Fruit fly (Drosophila melanogaster) whole organism, embryonic: ENCODE results near the gene HP1e.

Source experiments
- Atf-2 ChIP-seq: fragments of 200-800 bp; sonication (Bioruptor generic); optimal IDR thresholded peaks from 2 replicates; lab custom pipeline; 2016; ENCODE audit warnings: missing biosample characterization, missing genetic modification characterization
- Atf3 ChIP-seq: fragments of 200-800 bp; sonication (Bioruptor generic); optimal IDR thresholded peaks from 3 replicates; lab custom pipeline; 2016; ENCODE audit warnings: missing biosample characterization, missing genetic modification characterization
- CG12155 ChIP-seq: fragments of 200-800 bp; sonication (Bioruptor generic); optimal IDR thresholded peaks from 3 replicates; lab custom pipeline; 2016; ENCODE audit warnings: missing biosample characterization, missing genetic modification characterization
- CG12219 ChIP-seq: fragments of 200-800 bp; sonication (Bioruptor generic); optimal IDR thresholded peaks from 3 replicates; lab custom pipeline; 2018; ENCODE audit warnings: missing biosample characterization, mild to moderate bottlenecking, missing genetic modification characterization
- CG12299 ChIP-seq: fragments of 200-800 bp; sonication (Bioruptor generic); optimal IDR thresholded peaks from 2 replicates; lab custom pipeline; 2018; ENCODE audit warnings: missing biosample characterization, mild to moderate bottlenecking, missing genetic modification characterization
- CG1233 ChIP-seq: fragments of 200-800 bp; sonication (Bioruptor generic); optimal IDR thresholded peaks from 4 replicates; lab custom pipeline; 2018; ENCODE audit warnings: missing biosample characterization, mild to moderate bottlenecking, missing genetic modification characterization
- CG14050 ChIP-seq: fragments of 200-800 bp; sonication (Bioruptor generic); IDR thresholded peaks from 3 replicates; pipeline ENCODE4 v1.3.6; 2022; ENCODE audit warnings: missing biosample characterization, missing genetic modification characterization
- CG15073 ChIP-seq: fragments of 200-800 bp; sonication (Bioruptor generic); optimal IDR thresholded peaks from 2 replicates; lab custom pipeline; 2016; ENCODE audit warnings: missing biosample characterization, missing genetic modification characterization
- CG15269 ChIP-seq: fragments of 200-800 bp; sonication (Bioruptor generic); optimal IDR thresholded peaks from 2 replicates; lab custom pipeline; 2018; ENCODE audit warnings: missing biosample characterization, mild to moderate bottlenecking, missing genetic modification characterization, moderate library complexity
- CG2120 ChIP-seq: fragments of 200-800 bp; sonication (Bioruptor generic); optimal IDR thresholded peaks from 3 replicates; lab custom pipeline; 2016; ENCODE audit warnings: missing biosample characterization, missing genetic modification characterization
- CG30431 ChIP-seq: fragments of 200-800 bp; sonication (Bioruptor generic); optimal IDR thresholded peaks from 2 replicates; lab custom pipeline; 2017; ENCODE audit warnings: missing biosample characterization, missing genetic modification characterization
- CG4404 ChIP-seq: fragments of 200-800 bp; sonication (Bioruptor generic); IDR thresholded peaks from 2 replicates; pipeline ENCODE4 v1.3.6; 2022; ENCODE audit warnings: missing biosample characterization, missing genetic modification characterization
- CG4730 ChIP-seq: fragments of 200-800 bp; sonication (Bioruptor generic); IDR thresholded peaks from 2 replicates; pipeline ENCODE4 v1.3.6; 2022; ENCODE audit warnings: missing biosample characterization, missing genetic modification characterization
- CG6854 ChIP-seq: fragments of 200-800 bp; sonication (Bioruptor generic); optimal IDR thresholded peaks from 3 replicates; lab custom pipeline; 2017; ENCODE audit warnings: missing biosample characterization, mild to moderate bottlenecking, missing genetic modification characterization
- CG7745 ChIP-seq: fragments of 200-800 bp; sonication (Bioruptor generic); optimal IDR thresholded peaks from 2 replicates; lab custom pipeline; 2018; ENCODE audit warnings: missing biosample characterization, mild to moderate bottlenecking, missing genetic modification characterization, moderate library complexity
- CG8089 ChIP-seq: fragments of 200-800 bp; sonication (Bioruptor generic); optimal IDR thresholded peaks from 3 replicates; lab custom pipeline; 2016; ENCODE audit warnings: missing biosample characterization, missing genetic modification characterization
- CTCF ChIP-seq: fragments of 200-800 bp; sonication (Bioruptor generic); optimal IDR thresholded peaks from 2 replicates; lab custom pipeline; 2017; ENCODE audit warnings: missing biosample characterization, mild to moderate bottlenecking, missing genetic modification characterization, moderate library complexity
- Dad ChIP-seq: fragments of 200-800 bp; sonication (Bioruptor generic); optimal IDR thresholded peaks from 3 replicates; lab custom pipeline; 2016; ENCODE audit warnings: missing biosample characterization, missing genetic modification characterization
- Dip2 ChIP-seq: fragments of 200-800 bp; sonication (Bioruptor generic); IDR thresholded peaks from 2 replicates; pipeline ENCODE4 v1.3.6; 2022; ENCODE audit warnings: missing biosample characterization, missing genetic modification characterization
- Drgx ChIP-seq: fragments of 200-800 bp; sonication (Bioruptor generic); IDR thresholded peaks from 2 replicates; pipeline ENCODE4 v1.3.6; 2022; ENCODE audit warnings: missing biosample characterization, missing genetic modification characterization
- E2f2 ChIP-seq: fragments of 200-800 bp; sonication (Bioruptor generic); IDR thresholded peaks from 2 replicates; pipeline ENCODE4 v1.3.6; 2022; ENCODE audit warnings: missing biosample characterization, missing genetic modification characterization
- Gug ChIP-seq: fragments of 200-800 bp; sonication (Bioruptor generic); IDR thresholded peaks from 4 replicates; pipeline ENCODE4 v1.3.6; 2022; ENCODE audit warnings: missing biosample characterization, missing genetic modification characterization
- H15 ChIP-seq: fragments of 200-800 bp; sonication (Bioruptor generic); IDR thresholded peaks from 3 replicates; pipeline ENCODE4 v1.3.6; 2022; ENCODE audit warnings: missing biosample characterization, missing genetic modification characterization
- HLH4C ChIP-seq: fragments of 200-800 bp; sonication (Bioruptor generic); IDR thresholded peaks from 3 replicates; pipeline ENCODE4 v1.3.6; 2022; ENCODE audit warnings: missing biosample characterization, missing genetic modification characterization; ENCODE audit not compliant: partially characterized antibody
- HLHmδ ChIP-seq: fragments of 200-800 bp; sonication (Bioruptor generic); optimal IDR thresholded peaks from 2 replicates; lab custom pipeline; 2018; ENCODE audit warnings: missing biosample characterization, mild to moderate bottlenecking, missing genetic modification characterization, moderate library complexity
- Lim3 ChIP-seq: fragments of 200-800 bp; sonication (Bioruptor generic); IDR thresholded peaks from 2 replicates; pipeline ENCODE4 v1.3.6; 2022; ENCODE audit warnings: missing biosample characterization, missing genetic modification characterization
- MESR4 ChIP-seq: fragments of 200-800 bp; sonication (Bioruptor generic); optimal IDR thresholded peaks from 2 replicates; lab custom pipeline; 2018; ENCODE audit warnings: missing biosample characterization, mild to moderate bottlenecking, missing genetic modification characterization, moderate library complexity
- Opbp ChIP-seq: fragments of 200-800 bp; sonication (Bioruptor generic); IDR thresholded peaks from 3 replicates; pipeline ENCODE4 v1.3.6; 2022; ENCODE audit warnings: missing biosample characterization, missing genetic modification characterization; ENCODE audit not compliant: partially characterized antibody
- Ptx1 ChIP-seq: fragments of 200-800 bp; sonication (Bioruptor generic); IDR thresholded peaks from 2 replicates; pipeline ENCODE4 v1.3.6; 2022; ENCODE audit warnings: missing biosample characterization, missing genetic modification characterization
- Sin3A ChIP-seq: fragments of >200 bp; optimal IDR thresholded peaks from 2 replicates; lab custom pipeline; 2018
- YL-1 ChIP-seq: fragments of 200-800 bp; sonication (Bioruptor generic); optimal IDR thresholded peaks from 3 replicates; lab custom pipeline; 2017; ENCODE audit warnings: missing biosample characterization, mild to moderate bottlenecking, missing genetic modification characterization
- ab ChIP-seq: fragments of 200-800 bp; sonication (Bioruptor generic); optimal IDR thresholded peaks from 2 replicates; lab custom pipeline; 2016; ENCODE audit warnings: missing biosample characterization, missing genetic modification characterization
- ac ChIP-seq: fragments of 200-800 bp; sonication (Bioruptor generic); optimal IDR thresholded peaks from 3 replicates; lab custom pipeline; 2017; ENCODE audit warnings: missing biosample characterization, mild to moderate bottlenecking, missing genetic modification characterization
- aop ChIP-seq: fragments of 200-800 bp; sonication (Bioruptor generic); IDR thresholded peaks from 2 replicates; pipeline ENCODE4 v1.3.6; 2022; ENCODE audit warnings: missing biosample characterization, missing genetic modification characterization
- chm ChIP-seq: fragments of 200-800 bp; sonication (Bioruptor generic); IDR thresholded peaks from 2 replicates; pipeline ENCODE4 v1.3.6; 2022; ENCODE audit warnings: missing biosample characterization, missing genetic modification characterization
- da ChIP-seq: fragments of 200-800 bp; sonication (Bioruptor generic); optimal IDR thresholded peaks from 2 replicates; lab custom pipeline; 2016; ENCODE audit warnings: missing biosample characterization, missing genetic modification characterization
- dimm ChIP-seq: fragments of 200-800 bp; sonication (Bioruptor generic); IDR thresholded peaks from 2 replicates; pipeline ENCODE4 v1.3.6; 2022; ENCODE audit warnings: missing biosample characterization, missing genetic modification characterization
- emc ChIP-seq: fragments of 200-800 bp; sonication (Bioruptor generic); optimal IDR thresholded peaks from 2 replicates; lab custom pipeline; 2016; ENCODE audit warnings: missing biosample characterization, missing genetic modification characterization
- eyg ChIP-seq: fragments of 200-800 bp; sonication (Bioruptor generic); optimal IDR thresholded peaks from 3 replicates; lab custom pipeline; 2016; ENCODE audit warnings: missing biosample characterization, missing genetic modification characterization
- gem ChIP-seq: fragments of 200-800 bp; sonication (Bioruptor generic); optimal IDR thresholded peaks from 2 replicates; lab custom pipeline; 2019; ENCODE audit warnings: missing biosample characterization, mild to moderate bottlenecking, missing genetic modification characterization, moderate library complexity
- gsb ChIP-seq: fragments of 200-800 bp; sonication (Bioruptor generic); IDR thresholded peaks from 2 replicates; pipeline ENCODE4 v1.3.6; 2022; ENCODE audit warnings: missing biosample characterization, missing genetic modification characterization
- ind ChIP-seq: fragments of 200-800 bp; sonication (Bioruptor generic); optimal IDR thresholded peaks from 3 replicates; lab custom pipeline; 2016; ENCODE audit warnings: missing biosample characterization, missing genetic modification characterization
- lmd ChIP-seq: fragments of 200-800 bp; sonication (Bioruptor generic); IDR thresholded peaks from 2 replicates; pipeline ENCODE4 v1.3.6; 2022; ENCODE audit warnings: missing biosample characterization, missing genetic modification characterization
- luna ChIP-seq: fragments of 200-800 bp; sonication (Bioruptor generic); optimal IDR thresholded peaks from 2 replicates; lab custom pipeline; 2016; ENCODE audit warnings: missing biosample characterization, missing genetic modification characterization
- nerfin-1 ChIP-seq: fragments of 200-800 bp; sonication (Bioruptor generic); optimal IDR thresholded peaks from 3 replicates; lab custom pipeline; 2019; ENCODE audit warnings: missing biosample characterization, mild to moderate bottlenecking, missing genetic modification characterization, moderate library complexity
- peb ChIP-seq: fragments of 200-800 bp; sonication (Bioruptor generic); IDR thresholded peaks from 2 replicates; pipeline ENCODE4 v1.3.6; 2022; ENCODE audit warnings: missing biosample characterization, missing genetic modification characterization
- scrt ChIP-seq: fragments of 200-800 bp; sonication (Bioruptor generic); optimal IDR thresholded peaks from 2 replicates; lab custom pipeline; 2018; ENCODE audit warnings: missing biosample characterization, mild to moderate bottlenecking, missing genetic modification characterization, moderate library complexity
- sim ChIP-seq: fragments of 200-800 bp; sonication (Bioruptor generic); IDR thresholded peaks from 2 replicates; pipeline ENCODE4 v1.3.6; 2022; ENCODE audit warnings: missing biosample characterization, missing genetic modification characterization
- slp2 ChIP-seq: fragments of 200-800 bp; sonication (Bioruptor generic); optimal IDR thresholded peaks from 2 replicates; lab custom pipeline; 2016; ENCODE audit warnings: missing biosample characterization, missing genetic modification characterization
- tio ChIP-seq: fragments of 200-800 bp; sonication (Bioruptor generic); optimal IDR thresholded peaks from 2 replicates; lab custom pipeline; 2017; ENCODE audit warnings: missing biosample characterization, missing genetic modification characterization, inconsistent platforms
- toy ChIP-seq: fragments of 200-800 bp; sonication (Bioruptor generic); IDR thresholded peaks from 2 replicates; pipeline ENCODE4 v1.3.6; 2022; ENCODE audit warnings: missing biosample characterization, missing genetic modification characterization
- trh ChIP-seq: fragments of 200-800 bp; sonication (Bioruptor generic); optimal IDR thresholded peaks from 2 replicates; lab custom pipeline; 2016; ENCODE audit warnings: missing biosample characterization, missing genetic modification characterization
- zen ChIP-seq: fragments of 200-800 bp; sonication (Bioruptor generic); optimal IDR thresholded peaks from 3 replicates; lab custom pipeline; 2018; ENCODE audit warnings: missing biosample characterization, mild to moderate bottlenecking, missing genetic modification characterization, moderate library complexity
- zen2 ChIP-seq: fragments of 200-800 bp; sonication (Bioruptor generic); IDR thresholded peaks from 3 replicates; pipeline ENCODE4 v1.3.6; 2022; ENCODE audit warnings: missing biosample characterization, missing genetic modification characterization; ENCODE audit not compliant: partially characterized antibody

HP1e gene

dm6 chr3R:9370413-9370812 lies 48.8 kb downstream of the HP1e start (continued):
- peak; percentile 6 for TF ChIP-seq YL-1 (GFP tag; lab: Kevin White, UChicago)
- no peak for TF ChIP-seq Dad (GFP tag; lab: Kevin White, UChicago)
- 0 out of 4 replicates have a peak, but pooled peaks have one; percentile 3 for TF ChIP-seq Gug
- TF ChIP-seq toy (GFP tag; lab: Robert Waterston, UW) = no peak
- TF ChIP-seq emc (GFP tag; lab: Kevin White, UChicago) = no peak
- TF ChIP-seq CG14050 (GFP tag; lab: Robert Waterston, UW) = peak; percentile 57; the same call in 2 of the 3 replicates
- TF ChIP-seq sim (GFP tag; lab: Robert Waterston, UW) = no peak
- no peak for TF ChIP-seq nerfin-1 (tag; lab: Kevin White, UChicago)
- no peak for TF ChIP-seq HLH4C (GFP tag; lab: Robert Waterston, UW)
- no peak for TF ChIP-seq CTCF (GFP tag; lab: Kevin White, UChicago)
- TF ChIP-seq CG8089 = no peak
- TF ChIP-seq peb (GFP tag; lab: Robert Waterston, UW) = no peak
- peak; percentile 41 for TF ChIP-seq CG12155 (GFP tag; lab: Kevin White, UChicago)
- TF ChIP-seq Atf-2 (GFP tag; lab: Kevin White, UChicago) = no peak
- TF ChIP-seq da (GFP tag; lab: Kevin White, UChicago) = no peak
- peak; percentile 81 for TF ChIP-seq CG15269
- TF ChIP-seq tio (GFP tag; lab: Kevin White, UChicago) = peak; percentile 13
- no peak for TF ChIP-seq chm (GFP tag; lab: Robert Waterston, UW)
- no peak for TF ChIP-seq HLHmδ (GFP tag; lab: Kevin White, UChicago)
- TF ChIP-seq CG1233 (GFP tag; lab: Kevin White, UChicago) = peak; percentile 32
- peak; percentile 44; the same call in 1 of the 2 replicates for TF ChIP-seq Drgx (GFP tag; lab: Robert Waterston, UW)
- no peak for TF ChIP-seq CG12299
- TF ChIP-seq CG15073 (GFP tag; lab: Kevin White, UChicago) = no peak
- TF ChIP-seq ind (GFP tag; lab: Kevin White, UChicago) = peak; percentile 49
- no peak for TF ChIP-seq Atf3
- no peak for TF ChIP-seq zen
- no peak for TF ChIP-seq luna (GFP tag; lab: Kevin White, UChicago)
- TF ChIP-seq Lim3 (GFP tag; lab: Robert Waterston, UW) = no peak
- TF ChIP-seq lmd = peak; percentile 70; the same call in 1 of the 2 replicates
- TF ChIP-seq trh (GFP tag; lab: Kevin White, UChicago) = no peak
- no peak for TF ChIP-seq gsb
- TF ChIP-seq CG4730 = no peak
- TF ChIP-seq Ptx1 (GFP tag; lab: Robert Waterston, UW) = peak; percentile 69; the same call in 1 of the 2 replicates
- TF ChIP-seq slp2 = peak; percentile 12
- TF ChIP-seq ac (GFP tag; lab: Kevin White, UChicago) = no peak
- TF ChIP-seq scrt = peak; percentile 44
- TF ChIP-seq Dip2 (GFP tag; lab: Robert Waterston, UW) = no peak
- TF ChIP-seq aop (GFP tag; lab: Robert Waterston, UW) = no peak
- no peak for TF ChIP-seq eyg (GFP tag; lab: Kevin White, UChicago)
- TF ChIP-seq Sin3A = no peak
- no peak for TF ChIP-seq H15
- TF ChIP-seq CG2120 (GFP tag; lab: Kevin White, UChicago) = peak; percentile 77
- TF ChIP-seq CG7745 = no peak
- TF ChIP-seq CG12219 (GFP tag; lab: Kevin White, UChicago) = peak; percentile 50
- TF ChIP-seq Opbp (GFP tag; lab: Robert Waterston, UW) = no peak
- TF ChIP-seq gem (tag; lab: Kevin White, UChicago) = peak; percentile 75
- no peak for TF ChIP-seq MESR4 (GFP tag; lab: Kevin White, UChicago)
- peak; percentile 22 for TF ChIP-seq CG6854 (GFP tag; lab: Kevin White, UChicago)
- TF ChIP-seq zen2 (GFP tag; lab: Robert Waterston, UW) = no peak
- peak; percentile 47 for TF ChIP-seq E2f2 (GFP tag; lab: Robert Waterston, UW)
- TF ChIP-seq dimm = no peak
- TF ChIP-seq CG4404 (GFP tag; lab: Robert Waterston, UW) = peak; percentile 37; the same call in 1 of the 2 replicates
- TF ChIP-seq ab = no peak
- TF ChIP-seq CG30431 = no peak
